Fruit fly (Drosophila melanogaster): ENCODE results near the gene CG33253.
A peak's percentile ranks its signal among the peaks of the same experiment; 100 is the strongest.

CG33253 gene

DNA sequence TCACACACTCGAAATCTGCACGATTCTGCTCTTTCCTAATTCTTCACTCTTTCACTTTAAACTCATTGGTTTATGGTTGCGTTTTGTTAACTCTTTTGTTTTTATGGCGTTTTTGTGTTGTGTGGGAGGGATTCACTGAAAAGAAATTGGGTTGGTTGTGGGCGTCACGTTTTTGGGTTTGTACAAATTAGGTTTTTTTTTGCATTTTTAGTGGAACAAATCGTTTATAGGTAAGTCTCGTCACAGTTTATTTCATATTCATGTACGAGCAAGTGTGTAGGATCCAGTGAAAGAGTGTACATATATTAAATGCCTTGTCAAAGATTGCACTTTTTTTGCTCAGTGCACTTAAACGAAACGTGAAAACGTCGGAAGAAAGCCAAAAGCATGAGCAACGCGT lies 18.5 kb upstream of the CG33253 start (continued):
- no peak for TF ChIP-seq Lhr (GFP tag; optimal IDR thresholded peaks at IDR 0.05)
- TF ChIP-seq Six4 (GFP tag; optimal IDR thresholded peaks at IDR 0.05) = no peak
- TF ChIP-seq tio (GFP tag; optimal IDR thresholded peaks at IDR 0.05) = peak; percentile 37
- TF ChIP-seq kni (GFP tag; optimal IDR thresholded peaks at IDR 0.05) = no peak
- TF ChIP-seq CG6854 (GFP tag; optimal IDR thresholded peaks at IDR 0.05) = peak; percentile 0
- TF ChIP-seq cato (GFP tag; optimal IDR thresholded peaks at IDR 0.05; ENCODE audit: borderline replicate concordance) = no peak
- no peak for TF ChIP-seq CG31224 (GFP tag; IDR thresholded peaks at IDR 0.05)
- TF ChIP-seq CHES-1-like (GFP tag; optimal IDR thresholded peaks at IDR 0.05) = peak; percentile 6
- TF ChIP-seq CG31441 (GFP tag; IDR thresholded peaks at IDR 0.05) = 0 out of 2 replicates have a peak, but pooled peaks have one; percentile 21
- peak; percentile 9 for TF ChIP-seq D19B (GFP tag; optimal IDR thresholded peaks at IDR 0.05)
- no peak for TF ChIP-seq CG18262 (tag; optimal IDR thresholded peaks at IDR 0.05)
- TF ChIP-seq E2f2 (GFP tag; IDR thresholded peaks at IDR 0.05) = no peak
- TF ChIP-seq CG7839 (tag; optimal IDR thresholded peaks at IDR 0.05) = peak; percentile 29
- peak; percentile 12 for TF ChIP-seq CG3995 (GFP tag; optimal IDR thresholded peaks at IDR 0.05)
- no peak for TF ChIP-seq nerfin-2 (GFP tag; IDR thresholded peaks at IDR 0.05; ENCODE audit: partially characterized antibody)
- no peak for TF ChIP-seq bowl (GFP tag; IDR thresholded peaks at IDR 0.05)
- no peak for TF ChIP-seq Dll (GFP tag; IDR thresholded peaks at IDR 0.05; ENCODE audit: partially characterized antibody)
- no peak for TF ChIP-seq Hand (GFP tag; optimal IDR thresholded peaks at IDR 0.05)
- TF ChIP-seq ERR (GFP tag; optimal IDR thresholded peaks at IDR 0.05) = no peak
- no peak for TF ChIP-seq CG1602 (GFP tag; optimal IDR thresholded peaks at IDR 0.05)
- no peak for TF ChIP-seq Tbp (GFP tag; optimal IDR thresholded peaks at IDR 0.05)
- TF ChIP-seq CG31388 (GFP tag; optimal IDR thresholded peaks at IDR 0.05) = no peak
- no peak for TF ChIP-seq Side (GFP tag; optimal IDR thresholded peaks at IDR 0.05)
- no peak for TF ChIP-seq nerfin-1 (tag; optimal IDR thresholded peaks at IDR 0.05)
- no peak for TF ChIP-seq CG10274 (GFP tag; optimal IDR thresholded peaks at IDR 0.05)
- no peak for TF ChIP-seq CG4360 (GFP tag; IDR thresholded peaks at IDR 0.05)
- no peak for TF ChIP-seq ewg (GFP tag; optimal IDR thresholded peaks at IDR 0.05)
- no peak for TF ChIP-seq en (GFP tag; optimal IDR thresholded peaks at IDR 0.05)
- TF ChIP-seq Sry-β (GFP tag; optimal IDR thresholded peaks at IDR 0.05) = no peak
- TF ChIP-seq bab2 (GFP tag; optimal IDR thresholded peaks at IDR 0.05) = peak; percentile 32
- no peak for TF ChIP-seq Ravus (GFP tag; IDR thresholded peaks at IDR 0.05)
- TF ChIP-seq peb (GFP tag; IDR thresholded peaks at IDR 0.05) = no peak
- no peak for TF ChIP-seq CG7928 (GFP tag; optimal IDR thresholded peaks at IDR 0.05)
- TF ChIP-seq CG1603 (tag; optimal IDR thresholded peaks at IDR 0.05) = no peak
- no peak for TF ChIP-seq tup (GFP tag; optimal IDR thresholded peaks at IDR 0.05)
- no peak for TF ChIP-seq HmgZ (tag; optimal IDR thresholded peaks at IDR 0.05)
- TF ChIP-seq sqz (GFP tag; optimal IDR thresholded peaks at IDR 0.05) = no peak
- TF ChIP-seq pros (GFP tag; optimal IDR thresholded peaks at IDR 0.05) = no peak
- no peak for TF ChIP-seq exex (tag; optimal IDR thresholded peaks at IDR 0.05)
- TF ChIP-seq unpg (GFP tag; optimal IDR thresholded peaks at IDR 0.05) = peak; percentile 23
- TF ChIP-seq Hey (tag; optimal IDR thresholded peaks at IDR 0.05) = no peak
- no peak; the same call in 1 of the 2 replicates for TF ChIP-seq GATAe (GFP tag; conservative IDR thresholded peaks at IDR 0.05)
- no peak for TF ChIP-seq sisA (GFP tag; IDR thresholded peaks at IDR 0.05)
- TF ChIP-seq CG34376 (GFP tag; optimal IDR thresholded peaks at IDR 0.05) = no peak
- no peak for TF ChIP-seq CG15601 (tag; optimal IDR thresholded peaks at IDR 0.05)
- TF ChIP-seq CG5245 (GFP tag; optimal IDR thresholded peaks at IDR 0.05) = no peak
- peak; percentile 15 for TF ChIP-seq PHDP (tag; optimal IDR thresholded peaks at IDR 0.05)
- no peak for TF ChIP-seq CG43689 (GFP tag; IDR thresholded peaks at IDR 0.05)
- TF ChIP-seq kah (GFP tag; optimal IDR thresholded peaks at IDR 0.05) = no peak
- TF ChIP-seq HLH4C (GFP tag; IDR thresholded peaks at IDR 0.05; ENCODE audit: partially characterized antibody) = no peak
- TF ChIP-seq CG2116 (GFP tag; optimal IDR thresholded peaks at IDR 0.05) = no peak

Measured in whole organism, embryonic.